ENCODE assay signal across 5 fruit fly cellular contexts in the genomic region with DNA sequence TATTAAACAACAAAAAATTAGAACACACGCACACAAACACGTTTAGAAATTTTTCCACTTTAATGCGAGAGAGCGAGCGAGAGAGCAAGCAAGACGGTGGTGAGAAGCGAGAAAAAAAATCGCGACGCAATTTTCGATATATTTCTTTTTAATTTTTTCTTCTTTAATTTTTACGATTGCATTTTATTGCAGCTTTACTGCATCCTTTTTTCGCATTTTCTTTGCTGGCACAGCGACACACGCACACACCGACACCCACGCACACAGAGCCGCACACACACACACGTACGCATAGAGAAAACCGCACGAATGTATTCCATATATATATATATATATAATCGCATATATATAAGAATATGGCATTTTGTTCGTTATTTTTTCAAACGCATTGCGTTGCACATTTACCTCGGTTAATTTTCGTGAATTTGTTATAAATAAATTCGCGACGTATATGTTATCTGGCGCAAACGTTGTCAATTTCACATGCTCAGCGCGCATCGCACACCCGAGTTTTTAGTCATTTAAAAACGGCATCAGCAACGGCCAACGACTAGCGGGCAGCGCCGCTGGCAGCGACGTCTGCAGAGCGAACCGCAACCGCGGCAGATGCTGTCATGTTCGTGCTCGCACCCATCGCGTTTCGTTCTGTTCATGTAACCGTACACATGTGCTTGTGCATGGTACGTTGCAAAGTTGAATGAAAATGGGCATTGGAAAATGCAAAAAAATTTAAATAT.
TF ChIP-seq lines count a peak whose summit lies in the region.

A gene (minus strand): TSS at position 705 of the 737 bp plus-strand sequence.

- TF ChIP-seq CTCF in whole organism, embryonic (GFP tag; optimal IDR thresholded peaks at IDR 0.05; lab: Kevin White, UChicago), result no peak

TF ChIP-seq in whole organism, adult, 20 proteins besides CTCF, POLR2A, EP300 and RAD21:
- TF ChIP-seq cic (GFP tag; optimal IDR thresholded peaks at IDR 0.05; lab: Kevin White, UChicago) (peak; percentile 29), Mnt (GFP tag; optimal IDR thresholded peaks at IDR 0.05; lab: Kevin White, UChicago) (peak; percentile 25), pad (GFP tag; optimal IDR thresholded peaks at IDR 0.05; lab: Kevin White, UChicago) (no peak), tj (GFP tag; optimal IDR thresholded peaks at IDR 0.05; lab: Kevin White, UChicago) (peak; percentile 74)

TF ChIP-seq in whole organism, embryonic, 481 proteins besides CTCF, POLR2A, EP300 and RAD21 (continues in another document):
- TF ChIP-seq org-1 (GFP tag; optimal IDR thresholded peaks at IDR 0.05; lab: Kevin White, UChicago), result no peak
- TF ChIP-seq pho (GFP tag; optimal IDR thresholded peaks at IDR 0.05; lab: Kevin White, UChicago), result no peak
- peak; percentile 12 for TF ChIP-seq CG15479 (GFP tag; optimal IDR thresholded peaks at IDR 0.05; lab: Kevin White, UChicago)
- TF ChIP-seq Opbp (GFP tag; IDR thresholded peaks at IDR 0.05; lab: Robert Waterston, UW; ENCODE audit: partially characterized antibody), result peak; percentile 25; the same call in 1 of the 3 replicates
- peak; percentile 6 for TF ChIP-seq CG1603 (tag; optimal IDR thresholded peaks at IDR 0.05; lab: Kevin White, UChicago)
- TF ChIP-seq Jarid2 (GFP tag; optimal IDR thresholded peaks at IDR 0.05; lab: Kevin White, UChicago), result peak; percentile 38
- TF ChIP-seq Adf1 (GFP tag; IDR thresholded peaks at IDR 0.05; lab: Robert Waterston, UW), result peak; percentile 93
- TF ChIP-seq CG17385 (GFP tag; optimal IDR thresholded peaks at IDR 0.05; lab: Kevin White, UChicago), result peak; percentile 13
- TF ChIP-seq nom (GFP tag; optimal IDR thresholded peaks at IDR 0.05; lab: Kevin White, UChicago), result peak; percentile 28
- no peak for TF ChIP-seq CG10654 (GFP tag; optimal IDR thresholded peaks at IDR 0.05; lab: Kevin White, UChicago)
- peak; percentile 80 for TF ChIP-seq cg (GFP tag; optimal IDR thresholded peaks at IDR 0.05; lab: Kevin White, UChicago)
- TF ChIP-seq amos (GFP tag; IDR thresholded peaks at IDR 0.05; lab: Robert Waterston, UW; ENCODE audit: partially characterized antibody), result peak; percentile 24; the same call in 1 of the 2 replicates
- no peak for TF ChIP-seq Hmr (GFP tag; optimal IDR thresholded peaks at IDR 0.05; lab: Kevin White, UChicago)
- TF ChIP-seq bbx (GFP tag; IDR thresholded peaks at IDR 0.05; lab: Robert Waterston, UW; ENCODE audit: partially characterized antibody), result peak; percentile 19; the same call in 1 of the 2 replicates
- peak; percentile 21 for TF ChIP-seq cad (GFP tag; optimal IDR thresholded peaks at IDR 0.05; lab: Kevin White, UChicago)
- TF ChIP-seq Trl (optimal IDR thresholded peaks at IDR 0.05; lab: Kevin White, UChicago), result peak in 1 of 2 experiments; percentile 35
- no peak for TF ChIP-seq Trl (GFP tag; optimal IDR thresholded peaks at IDR 0.05; lab: Kevin White, UChicago)
- TF ChIP-seq vfl (GFP tag; optimal IDR thresholded peaks at IDR 0.05; lab: Kevin White, UChicago), result no peak

TF ChIP-seq in whole organism, prepupa, 60 proteins besides CTCF, POLR2A, EP300 and RAD21 (continues in another document):
- no peak for TF ChIP-seq Hr39 (GFP tag; optimal IDR thresholded peaks at IDR 0.05; lab: Kevin White, UChicago)
- TF ChIP-seq svp (GFP tag; lab: Kevin White, UChicago), result peak; percentile 78
- no peak for TF ChIP-seq CG1621 (tag; optimal IDR thresholded peaks at IDR 0.05; lab: Kevin White, UChicago)
- TF ChIP-seq CG32006 (GFP tag; optimal IDR thresholded peaks at IDR 0.05; lab: Kevin White, UChicago), result no peak
- TF ChIP-seq net (GFP tag; optimal IDR thresholded peaks at IDR 0.05; lab: Kevin White, UChicago), result peak; percentile 32
- TF ChIP-seq Smox (GFP tag; optimal IDR thresholded peaks at IDR 0.05; lab: Kevin White, UChicago), result no peak
- TF ChIP-seq Blimp-1 (GFP tag; optimal IDR thresholded peaks at IDR 0.05; lab: Kevin White, UChicago), result no peak
- no peak for TF ChIP-seq CG8632 (GFP tag; optimal IDR thresholded peaks at IDR 0.05; lab: Kevin White, UChicago)
- peak; percentile 33; the same call in 1 of the 3 replicates for TF ChIP-seq eg (GFP tag; IDR thresholded peaks at IDR 0.05; lab: Robert Waterston, UW)
- TF ChIP-seq Lpt (GFP tag; optimal IDR thresholded peaks at IDR 0.05; lab: Kevin White, UChicago), result no peak
- TF ChIP-seq fkh (GFP tag; optimal IDR thresholded peaks at IDR 0.05; lab: Kevin White, UChicago), result peak; percentile 27
- no peak for TF ChIP-seq spab (GFP tag; optimal IDR thresholded peaks at IDR 0.05; lab: Kevin White, UChicago)
- TF ChIP-seq CG10669 (GFP tag; optimal IDR thresholded peaks at IDR 0.05; lab: Kevin White, UChicago), result no peak
- no peak for TF ChIP-seq Gug (GFP tag; IDR thresholded peaks at IDR 0.05; lab: Robert Waterston, UW)
- no peak for TF ChIP-seq CG6276 (GFP tag; optimal IDR thresholded peaks at IDR 0.05; lab: Kevin White, UChicago)
- TF ChIP-seq vri (GFP tag; optimal IDR thresholded peaks at IDR 0.05; lab: Kevin White, UChicago), result no peak
- TF ChIP-seq topi (GFP tag; optimal IDR thresholded peaks at IDR 0.05; lab: Kevin White, UChicago), result no peak
- TF ChIP-seq esn (GFP tag; optimal IDR thresholded peaks at IDR 0.05; lab: Kevin White, UChicago), result no peak
- no peak for TF ChIP-seq salr (GFP tag; optimal IDR thresholded peaks at IDR 0.05; lab: Kevin White, UChicago)
- TF ChIP-seq Sox14 (GFP tag; optimal IDR thresholded peaks at IDR 0.05; lab: Kevin White, UChicago), result no peak
- TF ChIP-seq Met (GFP tag; optimal IDR thresholded peaks at IDR 0.05; lab: Kevin White, UChicago), result no peak

TF ChIP-seq in whole organism, pupa, 21 proteins besides CTCF, POLR2A, EP300 and RAD21:
- no peak for TF ChIP-seq CG12605 (GFP tag; IDR thresholded peaks at IDR 0.05; lab: Robert Waterston, UW)
- TF ChIP-seq CG8159 (tag; optimal IDR thresholded peaks at IDR 0.05; lab: Kevin White, UChicago), result no peak
- TF ChIP-seq CG8301 (tag; optimal IDR thresholded peaks at IDR 0.05; lab: Kevin White, UChicago), result no peak
- TF ChIP-seq EcR (GFP tag; optimal IDR thresholded peaks at IDR 0.05; lab: Kevin White, UChicago), result peak; percentile 25
- no peak for TF ChIP-seq CG15710 (tag; optimal IDR thresholded peaks at IDR 0.05; lab: Kevin White, UChicago)
- no peak for TF ChIP-seq CG17806 (tag; optimal IDR thresholded peaks at IDR 0.05; lab: Kevin White, UChicago)
- peak; percentile 54; the same call in 1 of the 3 replicates for TF ChIP-seq CG4496 (GFP tag; IDR thresholded peaks at IDR 0.05; lab: Robert Waterston, UW)
- TF ChIP-seq CG32121 (GFP tag; IDR thresholded peaks at IDR 0.05; lab: Robert Waterston, UW), result no peak
- peak; percentile 17; the same call in 1 of the 2 replicates for TF ChIP-seq Ets98B (GFP tag; IDR thresholded peaks at IDR 0.05; lab: Robert Waterston, UW)

TF ChIP-seq in whole organism, wandering third instar larva, 38 proteins besides CTCF, POLR2A, EP300 and RAD21:
- no peak for TF ChIP-seq CrebA (GFP tag; optimal IDR thresholded peaks at IDR 0.05; lab: Kevin White, UChicago; ENCODE audit: borderline replicate concordance)
- peak; percentile 43 for TF ChIP-seq psq (GFP tag; optimal IDR thresholded peaks at IDR 0.05; lab: Kevin White, UChicago)
- TF ChIP-seq Sp1 (GFP tag; optimal IDR thresholded peaks at IDR 0.05; lab: Kevin White, UChicago), result peak; percentile 9
- no peak for TF ChIP-seq CG32264 (GFP tag; optimal IDR thresholded peaks at IDR 0.05; lab: Kevin White, UChicago)
- TF ChIP-seq CG9705 (GFP tag; optimal IDR thresholded peaks at IDR 0.05; lab: Kevin White, UChicago), result no peak
- peak; percentile 33 for TF ChIP-seq Vsx2 (GFP tag; optimal IDR thresholded peaks at IDR 0.05; lab: Kevin White, UChicago; ENCODE audit: partially characterized antibody)
- TF ChIP-seq Dif (GFP tag; optimal IDR thresholded peaks at IDR 0.05; lab: Kevin White, UChicago; ENCODE audit: partially characterized antibody), result peak; percentile 19
- TF ChIP-seq jim (GFP tag; optimal IDR thresholded peaks at IDR 0.05; lab: Kevin White, UChicago), result no peak
- TF ChIP-seq N (GFP tag; optimal IDR thresholded peaks at IDR 0.05; lab: Kevin White, UChicago), result no peak
- TF ChIP-seq usp (GFP tag; optimal IDR thresholded peaks at IDR 0.05; lab: Kevin White, UChicago), result no peak
- no peak for TF ChIP-seq Myc (optimal IDR thresholded peaks at IDR 0.05; lab: Kevin White, UChicago)
- no peak for TF ChIP-seq Hr83 (GFP tag; optimal IDR thresholded peaks at IDR 0.05; lab: Kevin White, UChicago; ENCODE audit: poor library complexity, severe bottlenecking)
- TF ChIP-seq OdsH (GFP tag; optimal IDR thresholded peaks at IDR 0.05; lab: Kevin White, UChicago), result no peak
- TF ChIP-seq HLH106 (tag; optimal IDR thresholded peaks at IDR 0.05; lab: Kevin White, UChicago), result no peak
- peak; percentile 53 for TF ChIP-seq Dfd (GFP tag; optimal IDR thresholded peaks at IDR 0.05; lab: Kevin White, UChicago)
- TF ChIP-seq Abd-B (GFP tag; optimal IDR thresholded peaks at IDR 0.05; lab: Kevin White, UChicago), result no peak
- TF ChIP-seq tai (GFP tag; optimal IDR thresholded peaks at IDR 0.05; lab: Kevin White, UChicago), result no peak
- no peak for TF ChIP-seq Rel (GFP tag; optimal IDR thresholded peaks at IDR 0.05; lab: Kevin White, UChicago)
- peak; percentile 42 for TF ChIP-seq Rel (tag; optimal IDR thresholded peaks at IDR 0.05; lab: Kevin White, UChicago)
- peak in 1 of 2 experiments; percentile 1 for TF ChIP-seq foxo (GFP tag; optimal IDR thresholded peaks at IDR 0.05; lab: Kevin White, UChicago)
- no peak for TF ChIP-seq sage (GFP tag; optimal IDR thresholded peaks at IDR 0.05; lab: Kevin White, UChicago)
- no peak for TF ChIP-seq brk (GFP tag; optimal IDR thresholded peaks at IDR 0.05; lab: Kevin White, UChicago)
- TF ChIP-seq dsf (GFP tag; optimal IDR thresholded peaks at IDR 0.05; lab: Kevin White, UChicago; ENCODE audit: borderline replicate concordance), result no peak
- TF ChIP-seq lola (GFP tag; optimal IDR thresholded peaks at IDR 0.05; lab: Kevin White, UChicago), result no peak
- TF ChIP-seq fru (GFP tag; optimal IDR thresholded peaks at IDR 0.05; lab: Kevin White, UChicago), result no peak
- no peak for TF ChIP-seq Mio (GFP tag; optimal IDR thresholded peaks at IDR 0.05; lab: Kevin White, UChicago)
- TF ChIP-seq ey (GFP tag; optimal IDR thresholded peaks at IDR 0.05; lab: Kevin White, UChicago), result no peak
